Fruit fly (Drosophila melanogaster) whole organism: ENCODE measurements around the gene Atox1.

Experiments
- CG8478 ChIP-seq: fragments of >200 bp; optimal IDR thresholded peaks from 2 replicates; lab custom pipeline; 2018; ENCODE audit warnings: inconsistent platforms
- Dll ChIP-seq: fragments of >200 bp; optimal IDR thresholded peaks from 2 replicates; lab custom pipeline; 2017
- EcR ChIP-seq, 2 experiments: fragments of >200 bp; optimal IDR thresholded peaks; 2 replicates each; lab custom pipeline; 2017; ENCODE audit warnings: missing biosample characterization in 2 of 2, missing genetic modification characterization in 2 of 2, missing genetic modification reagents in 2 of 2
- pan ChIP-seq: fragments of >200 bp; optimal IDR thresholded peaks from 2 replicates; lab custom pipeline; 2017
- psq ChIP-seq: fragments of >200 bp; optimal IDR thresholded peaks from 2 replicates; lab custom pipeline; 2017
- usp ChIP-seq: fragments of >200 bp; optimal IDR thresholded peaks from 2 replicates; lab custom pipeline; 2017; ENCODE audit warnings: missing biosample characterization, missing genetic modification characterization, mixed read lengths

Atox1 gene

dm6 chr3L:21640815-21641214 is at the start of gene Atox1:
Atox1 (plus strand) TSS chr3L:21640995.
- TF ChIP-seq EcR (GFP tag; optimal IDR thresholded peaks at IDR 0.05; lab: Kevin White, UChicago): no peak
- TF ChIP-seq pan (lab: Kevin White, UChicago): no peak
- TF ChIP-seq usp (GFP tag; lab: Kevin White, UChicago): no peak
- TF ChIP-seq psq (lab: Kevin White, UChicago): no peak
- no peak for TF ChIP-seq CG8478 (lab: Kevin White, UChicago)
- no peak for TF ChIP-seq Dll (lab: Kevin White, UChicago)

dm6 chr3L:21591247-21591646 is 49.5 kb upstream of the Atox1 start:
- TF ChIP-seq pan (lab: Kevin White, UChicago) (no peak), EcR (GFP tag; optimal IDR thresholded peaks at IDR 0.05; lab: Kevin White, UChicago) (no peak), Dll (lab: Kevin White, UChicago) (no peak)

DNA sequence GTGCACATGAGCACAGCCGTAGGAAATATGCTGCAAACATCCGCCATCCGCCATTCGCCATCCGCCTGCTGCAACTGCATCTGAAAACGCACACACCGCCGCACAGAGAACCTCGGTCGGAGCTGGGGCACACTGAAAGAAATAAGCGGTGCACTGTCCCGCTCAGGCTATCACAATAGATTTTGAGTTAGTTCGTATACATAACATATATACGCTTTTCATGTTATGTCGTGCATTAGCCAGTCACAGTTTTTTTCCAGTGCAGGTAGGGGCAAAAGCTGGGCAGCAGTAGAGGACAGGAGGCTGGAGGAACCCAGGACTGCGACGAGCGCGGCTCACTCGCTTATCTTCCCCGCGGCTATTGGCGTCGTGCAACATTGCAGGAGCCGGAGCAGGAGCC is 46.4 kb upstream of the Atox1 start:
- TF ChIP-seq Dll (lab: Kevin White, UChicago): no peak
- TF ChIP-seq CG8478 (lab: Kevin White, UChicago): no peak
- TF ChIP-seq psq (lab: Kevin White, UChicago): no peak
- no peak for TF ChIP-seq EcR (GFP tag; optimal IDR thresholded peaks at IDR 0.05; lab: Kevin White, UChicago)
- TF ChIP-seq usp (GFP tag; lab: Kevin White, UChicago): no peak
- no peak for TF ChIP-seq pan (lab: Kevin White, UChicago)

- TF ChIP-seq CG8478 (lab: Kevin White, UChicago) (no peak), EcR (GFP tag; optimal IDR thresholded peaks at IDR 0.05; lab: Kevin White, UChicago) (no peak), Dll (lab: Kevin White, UChicago) (no peak), usp (GFP tag; lab: Kevin White, UChicago) (no peak), pan (lab: Kevin White, UChicago) (no peak), psq (lab: Kevin White, UChicago) (no peak)
Observed at dm6 chr3L:21598337-21598736, 42.5 kb upstream of the Atox1 start.

DNA sequence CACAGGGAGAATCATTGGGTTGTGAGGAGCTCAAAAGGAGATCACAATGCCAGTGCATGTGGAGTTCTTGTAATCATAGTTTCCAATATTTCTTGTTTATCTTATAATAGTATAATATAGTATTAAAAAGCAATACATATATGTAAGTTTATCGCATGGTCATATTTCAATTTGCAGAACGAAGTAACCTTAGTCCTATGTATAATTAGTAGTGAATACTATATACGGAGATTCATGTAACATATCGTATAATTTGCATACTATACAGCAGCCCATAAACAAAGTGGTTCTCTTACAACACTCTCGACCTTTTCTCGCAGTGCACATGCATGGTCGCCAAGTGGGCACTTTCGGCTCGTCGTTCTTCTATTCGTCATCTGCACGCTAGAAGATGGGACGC is 38.5 kb upstream of the Atox1 start:
- TF ChIP-seq pan (lab: Kevin White, UChicago) (no peak), Dll (lab: Kevin White, UChicago) (no peak), CG8478 (lab: Kevin White, UChicago) (no peak), psq (lab: Kevin White, UChicago) (no peak), usp (GFP tag; lab: Kevin White, UChicago) (no peak), EcR (GFP tag; optimal IDR thresholded peaks at IDR 0.05; lab: Kevin White, UChicago) (no peak)

- TF ChIP-seq pan (lab: Kevin White, UChicago) (no peak), Dll (lab: Kevin White, UChicago) (no peak), usp (GFP tag; lab: Kevin White, UChicago) (no peak), psq (lab: Kevin White, UChicago) (no peak), CG8478 (lab: Kevin White, UChicago) (no peak), EcR (GFP tag; optimal IDR thresholded peaks at IDR 0.05; lab: Kevin White, UChicago) (no peak)
Observed at dm6 chr3L:21604265-21604664, 36.5 kb upstream of the Atox1 start.

DNA sequence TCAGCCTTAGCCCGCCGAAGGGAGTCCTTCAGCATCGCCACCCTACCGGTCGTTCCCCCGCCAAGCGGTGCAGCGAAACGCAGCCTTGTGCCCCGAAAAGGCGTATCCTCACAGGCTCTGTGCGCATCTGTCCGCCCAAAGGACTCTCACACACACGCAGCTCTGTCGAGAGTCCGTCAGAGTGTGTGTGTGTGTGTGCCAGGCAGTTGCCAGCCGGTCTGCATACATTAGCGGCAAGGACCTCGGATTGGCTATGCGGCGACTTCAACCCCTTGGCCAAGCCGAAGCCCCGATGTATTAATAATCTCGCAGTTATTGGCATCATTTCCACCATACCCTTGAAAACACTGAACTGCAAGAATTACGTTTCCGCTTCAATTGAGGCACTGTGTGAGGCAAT is 30.3 kb upstream of the Atox1 start:
- TF ChIP-seq EcR (GFP tag; optimal IDR thresholded peaks at IDR 0.05; lab: Kevin White, UChicago) (no peak), CG8478 (lab: Kevin White, UChicago) (no peak)

DNA sequence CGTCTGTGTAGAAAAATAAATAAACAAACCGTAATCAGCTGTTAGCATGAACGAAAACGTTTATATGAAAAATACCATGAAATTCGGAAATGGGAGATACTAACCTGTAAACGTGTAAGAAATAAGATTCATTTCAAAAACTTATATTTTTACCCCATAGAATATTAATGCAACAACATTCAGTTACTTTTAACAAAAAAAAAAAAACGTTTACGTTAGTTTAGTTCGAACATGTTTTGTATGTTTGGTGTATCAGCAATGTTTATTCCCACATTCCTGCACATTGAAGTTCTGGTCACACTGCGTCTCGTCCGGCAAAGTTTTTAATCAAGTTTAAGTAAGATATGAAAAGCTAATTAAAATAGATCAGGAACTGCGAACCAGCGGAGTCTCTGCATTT is 23.4 kb upstream of the Atox1 start, which contains the start of the genes S1P and CG11307:
S1P (minus strand) TSS at position 23 of the 400 bp plus-strand sequence.
CG11307 (plus strand) TSS at position 270 of the 400 bp plus-strand sequence.
- TF ChIP-seq psq (lab: Kevin White, UChicago) (no peak), CG8478 (lab: Kevin White, UChicago) (no peak), EcR (GFP tag; optimal IDR thresholded peaks at IDR 0.05; lab: Kevin White, UChicago) (no peak), usp (GFP tag; lab: Kevin White, UChicago) (no peak), pan (lab: Kevin White, UChicago) (no peak), Dll (lab: Kevin White, UChicago) (no peak)

dm6 chr3L:21625547-21625946 is 15.2 kb upstream of the Atox1 start, which contains the start of the genes CG7166 and Alg11:
CG7166 (minus strand) TSS chr3L:21625647.
Alg11 (plus strand) TSS chr3L:21625806.
- TF ChIP-seq EcR (GFP tag; optimal IDR thresholded peaks at IDR 0.05; lab: Kevin White, UChicago): no peak
- no peak for TF ChIP-seq psq (lab: Kevin White, UChicago)
- TF ChIP-seq CG8478 (lab: Kevin White, UChicago): no peak
- TF ChIP-seq Dll (lab: Kevin White, UChicago): no peak
- no peak for TF ChIP-seq pan (lab: Kevin White, UChicago)
- TF ChIP-seq usp (GFP tag; lab: Kevin White, UChicago): no peak

- TF ChIP-seq usp (GFP tag; lab: Kevin White, UChicago) (no peak), CG8478 (lab: Kevin White, UChicago) (no peak), EcR (GFP tag; optimal IDR thresholded peaks at IDR 0.05; lab: Kevin White, UChicago) (no peak), Dll (lab: Kevin White, UChicago) (no peak), psq (lab: Kevin White, UChicago) (no peak), pan (lab: Kevin White, UChicago) (no peak)
Observed at dm6 chr3L:21626036-21626614, 14.7 kb upstream of the Atox1 start.

dm6 chr3L:21634152-21634689 is 6.6 kb upstream of the Atox1 start, which contains the start of gene MED1:
MED1 (minus strand) TSS chr3L:21634446.
- TF ChIP-seq CG8478 (lab: Kevin White, UChicago): no peak

- no peak for TF ChIP-seq usp (GFP tag; lab: Kevin White, UChicago)
- TF ChIP-seq psq (lab: Kevin White, UChicago): no peak
- no peak for TF ChIP-seq Dll (lab: Kevin White, UChicago)
- TF ChIP-seq CG8478 (lab: Kevin White, UChicago): no peak
- TF ChIP-seq EcR (GFP tag; optimal IDR thresholded peaks at IDR 0.05; lab: Kevin White, UChicago): no peak
- no peak for TF ChIP-seq pan (lab: Kevin White, UChicago)
Observed at dm6 chr3L:21635208-21635607, 5.6 kb upstream of the Atox1 start, which contains the start of gene ORMDL. ORMDL (plus strand) TSS chr3L:21635305.
